Worm (Caenorhabditis elegans) whole organism, L1 larva: Measurements from ENCODE around the gene fbxa-29.

Source experiments
- C04F5.9 ChIP-seq: sonication (generic microtip); optimal IDR thresholded peaks from 2 replicates; lab custom pipeline; 2016; ENCODE audit warnings: missing genetic modification characterization, missing compliant biosample characterization
- blmp-1 ChIP-seq: fragments of 150-350 bp; optimal IDR thresholded peaks from 2 replicates; lab custom pipeline; 2014; ENCODE audit warnings: missing biosample characterization, missing genetic modification characterization
- ceh-82 ChIP-seq, 3 experiments: fragments of 150-350 bp in 1 of 3; sonication (generic microtip) in 2 of 3; optimal IDR thresholded peaks; 2 replicates each; lab custom pipeline; 2014 to 2017; ENCODE audit warnings: missing biosample characterization in 3 of 3, missing genetic modification characterization in 3 of 3
- ceh-90 ChIP-seq: sonication (generic microtip); optimal IDR thresholded peaks from 2 replicates; lab custom pipeline; 2016; ENCODE audit warnings: missing genetic modification characterization, missing compliant biosample characterization
- ces-1 ChIP-seq: fragments of 150-350 bp; optimal IDR thresholded peaks from 2 replicates; lab custom pipeline; 2014; ENCODE audit warnings: missing biosample characterization, missing genetic modification reagents, missing genetic modification characterization
- dpl-1 ChIP-seq, 3 experiments: fragments of 150-350 bp in 2 of 3; sonication (generic microtip) in 1 of 3; optimal IDR thresholded peaks; 2 replicates each; lab custom pipeline; 2014 to 2017; ENCODE audit warnings: missing biosample characterization in 3 of 3, missing genetic modification characterization in 3 of 3, missing genetic modification reagents in 3 of 3
- efl-1 ChIP-seq, 4 experiments: fragments of 150-350 bp; optimal IDR thresholded peaks in 3 of 4; peaks in 1 of 4; 1 replicate in 1 of 4; 2 replicates in 3 of 4; lab custom pipeline; 2014; ENCODE audit warnings: missing biosample characterization in 2 of 4, missing genetic modification characterization in 2 of 4, missing genetic modification reagents in 2 of 4
- egl-27 ChIP-seq, 2 experiments: fragments of 150-350 bp in 1 of 2; sonication (generic microtip); optimal IDR thresholded peaks; 3 replicates each; lab custom pipeline; 2017 to 2018; ENCODE audit warnings: missing biosample characterization in 2 of 2, missing genetic modification characterization in 2 of 2, missing genetic modification reagents in 2 of 2
- elt-2 ChIP-seq: sonication (generic microtip); optimal IDR thresholded peaks from 2 replicates; lab custom pipeline; 2016; ENCODE audit warnings: missing genetic modification characterization, mild to moderate bottlenecking, inconsistent platforms, missing compliant biosample characterization, missing genetic modification reagents
- elt-3 ChIP-seq, 6 experiments: fragments of 150-350 bp in 1 of 6; sonication (generic microtip); optimal IDR thresholded peaks; 2 replicates each; lab custom pipeline; 2017 to 2018; ENCODE audit warnings: missing biosample characterization in 6 of 6, missing genetic modification characterization in 6 of 6, inconsistent platforms in 1 of 6
- fkh-4 ChIP-seq: sonication (generic microtip); optimal IDR thresholded peaks from 2 replicates; lab custom pipeline; 2016; ENCODE audit warnings: missing compliant biosample characterization, missing genetic modification characterization, borderline replicate concordance
- fos-1 ChIP-seq: fragments of 150-350 bp; optimal IDR thresholded peaks from 2 replicates; lab custom pipeline; 2014; ENCODE audit warnings: missing biosample characterization, missing genetic modification characterization
- isw-1 ChIP-seq: fragments of 200-800 bp; sonication (Bioruptor generic); IDR thresholded peaks from 2 replicates; pipeline ENCODE4 v1.3.6; 2022; ENCODE audit warnings: missing genetic modification characterization, missing compliant biosample characterization
- jun-1 ChIP-seq: fragments of 150-350 bp; optimal IDR thresholded peaks from 2 replicates; lab custom pipeline; 2014; ENCODE audit warnings: missing biosample characterization, missing genetic modification reagents, missing genetic modification characterization
- lin-13 ChIP-seq: fragments of 150-350 bp; optimal IDR thresholded peaks from 2 replicates; lab custom pipeline; 2014; ENCODE audit warnings: missing biosample characterization, missing genetic modification reagents, missing genetic modification characterization
- lin-14 ChIP-seq: fragments of 200-800 bp; sonication (Bioruptor generic); optimal IDR thresholded peaks from 2 replicates; lab custom pipeline; 2018; ENCODE audit warnings: mild to moderate bottlenecking, missing genetic modification characterization, moderate library complexity, missing compliant biosample characterization
- lin-35 ChIP-seq, 2 experiments: fragments of 150-350 bp; optimal IDR thresholded peaks; 2 replicates each; lab custom pipeline; 2014; ENCODE audit warnings: missing biosample characterization in 2 of 2, missing genetic modification characterization in 2 of 2, missing genetic modification reagents in 2 of 2
- lsy-2 ChIP-seq, 2 experiments: fragments of 150-350 bp; optimal IDR thresholded peaks; 2 replicates each; lab custom pipeline; 2014; ENCODE audit warnings: missing biosample characterization in 2 of 2, missing genetic modification characterization in 2 of 2
- mdl-1 ChIP-seq, 2 experiments: fragments of 150-350 bp; optimal IDR thresholded peaks; 2 replicates each; lab custom pipeline; 2014 to 2017; ENCODE audit warnings: missing biosample characterization in 2 of 2, missing genetic modification characterization in 2 of 2, inconsistent platforms in 1 of 2
- nhr-11 ChIP-seq: fragments of 150-350 bp; optimal IDR thresholded peaks from 2 replicates; lab custom pipeline; 2014; ENCODE audit warnings: missing biosample characterization, missing genetic modification characterization
- nhr-12 ChIP-seq: sonication (generic microtip); optimal IDR thresholded peaks from 2 replicates; lab custom pipeline; 2017; ENCODE audit warnings: missing biosample characterization, missing genetic modification characterization
- nhr-47 ChIP-seq: sonication (generic microtip); optimal IDR thresholded peaks from 2 replicates; lab custom pipeline; 2016; ENCODE audit warnings: mild to moderate bottlenecking, missing genetic modification characterization, moderate library complexity, missing compliant biosample characterization
- nhr-71 ChIP-seq: sonication (generic microtip); optimal IDR thresholded peaks from 2 replicates; lab custom pipeline; 2016; ENCODE audit warnings: mild to moderate bottlenecking, missing genetic modification characterization, moderate library complexity, missing compliant biosample characterization
- nhr-85 ChIP-seq: sonication (generic microtip); peaks from one replicate; lab custom pipeline; 2016; ENCODE audit warnings: missing genetic modification characterization, inconsistent platforms, missing compliant biosample characterization
- nhr-90 ChIP-seq: sonication (generic microtip); optimal IDR thresholded peaks from 2 replicates; lab custom pipeline; 2016; ENCODE audit warnings: mild to moderate bottlenecking, missing genetic modification characterization, missing compliant biosample characterization; ENCODE audit not compliant: poor library complexity
- pag-3 ChIP-seq: sonication (generic microtip); optimal IDR thresholded peaks from 2 replicates; lab custom pipeline; 2017; ENCODE audit warnings: missing genetic modification characterization, mild to moderate bottlenecking, missing compliant biosample characterization, antibody characterized with exemption, borderline replicate concordance; ENCODE audit not compliant: insufficient read depth
- skn-1 ChIP-seq: fragments of 150-350 bp; optimal IDR thresholded peaks from 2 replicates; lab custom pipeline; 2014; ENCODE audit warnings: missing biosample characterization, missing genetic modification characterization
- snpc-4 ChIP-seq: fragments of 150-350 bp; optimal IDR thresholded peaks from 2 replicates; lab custom pipeline; 2014; ENCODE audit warnings: missing biosample characterization, missing genetic modification characterization
- snu-23 ChIP-seq: sonication (generic microtip); optimal IDR thresholded peaks from 2 replicates; lab custom pipeline; 2016; ENCODE audit warnings: missing genetic modification characterization, missing compliant biosample characterization
- sup-37 ChIP-seq: fragments of 200-800 bp; sonication (Bioruptor generic); optimal IDR thresholded peaks from 2 replicates; lab custom pipeline; 2018; ENCODE audit warnings: mild to moderate bottlenecking, missing genetic modification characterization, missing compliant biosample characterization
- swsn-7 ChIP-seq: sonication (generic microtip); optimal IDR thresholded peaks from 2 replicates; lab custom pipeline; 2016; ENCODE audit warnings: missing genetic modification characterization, missing compliant biosample characterization
- unc-98 ChIP-seq: fragments of 200-800 bp; sonication (Bioruptor generic); IDR thresholded peaks from 2 replicates; pipeline ENCODE4 v1.3.6; 2022; ENCODE audit warnings: missing genetic modification characterization, missing compliant biosample characterization
- zip-4 ChIP-seq: fragments of 200-800 bp; sonication (Bioruptor generic); optimal IDR thresholded peaks from 2 replicates; lab custom pipeline; 2018; ENCODE audit warnings: mild to moderate bottlenecking, missing genetic modification characterization, moderate library complexity, missing compliant biosample characterization

The fbxa-29 gene

DNA sequence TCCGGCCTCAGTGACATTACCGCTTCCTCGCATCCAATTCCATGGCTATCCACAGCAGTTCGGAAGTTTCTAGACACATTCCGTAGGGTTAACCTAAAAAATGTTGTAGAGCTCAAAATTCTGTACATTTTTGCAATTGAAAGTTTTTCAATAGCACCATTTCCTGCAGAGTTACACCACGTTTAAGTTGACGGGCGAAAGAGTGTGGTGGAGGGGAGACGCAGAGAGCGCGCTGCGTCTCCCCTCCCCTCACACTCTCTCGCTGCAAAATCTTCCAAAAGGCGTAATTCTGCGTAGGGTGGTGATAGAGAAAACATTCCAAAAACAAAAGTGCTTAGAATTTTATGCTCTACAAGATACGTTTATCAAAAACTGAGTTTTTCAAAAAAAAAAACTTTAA lies 25.2 kb downstream of the fbxa-29 start:
- TF ChIP-seq nhr-12 (tag; lab: Kevin White, UChicago) (no peak), elt-3 (tag; optimal IDR thresholded peaks at IDR 0.05; lab: Kevin White, UChicago) (no peak), nhr-85 (tag; lab: Kevin White, UChicago) (peak; percentile 59)

ce11 chrIII:1243199-1243598 lies 30.3 kb downstream of the fbxa-29 start, which contains the start of gene fbxa-63:
Gene fbxa-63 (plus strand): TSS chrIII:1243508.
- TF ChIP-seq elt-3 (tag; optimal IDR thresholded peaks at IDR 0.05; lab: Kevin White, UChicago) (peak in 1 of 6 experiments; percentile 19), lin-35 (GFP tag; optimal IDR thresholded peaks at IDR 0.05; lab: Kevin White, UChicago) (peak; percentile 26 to 47), efl-1 (optimal IDR thresholded peaks at IDR 0.05; lab: Kevin White, UChicago) (peak; percentile 49 to 64), efl-1 (GFP tag; optimal IDR thresholded peaks at IDR 0.05 in 1 of 2; lab: Kevin White, UChicago) (peak; percentile 26 to 92), zip-4 (GFP tag; lab: Kevin White, UChicago) (peak; percentile 2), mdl-1 (tag; optimal IDR thresholded peaks at IDR 0.05; lab: Kevin White, UChicago) (peak in 1 of 2 experiments; percentile 26), jun-1 (tag; lab: Kevin White, UChicago) (peak; percentile 28), isw-1 (GFP tag; lab: Robert Waterston, UW) (no peak), nhr-90 (tag; lab: Kevin White, UChicago) (no peak), ceh-82 (tag; optimal IDR thresholded peaks at IDR 0.05; lab: Kevin White, UChicago) (peak in 1 of 3 experiments; percentile 35), dpl-1 (GFP tag; optimal IDR thresholded peaks at IDR 0.05; lab: Kevin White, UChicago) (peak in 2 of 3 experiments; percentile 7 to 21), unc-98 (no peak), lin-13 (peak; percentile 20), nhr-47 (tag; lab: Kevin White, UChicago) (peak; percentile 37), egl-27 (tag; optimal IDR thresholded peaks at IDR 0.05; lab: Kevin White, UChicago) (no peak), nhr-85 (tag; lab: Kevin White, UChicago) (no peak), lsy-2 (tag; optimal IDR thresholded peaks at IDR 0.05; lab: Kevin White, UChicago) (peak; percentile 30 to 64), nhr-71 (tag; lab: Kevin White, UChicago) (peak; percentile 42), skn-1 (tag; lab: Kevin White, UChicago) (peak; percentile 81), lin-14 (GFP tag; lab: Kevin White, UChicago) (peak; percentile 61), snpc-4 (no peak), snu-23 (GFP tag; lab: Kevin White, UChicago) (peak; percentile 27), swsn-7 (tag; lab: Kevin White, UChicago) (peak; percentile 10), elt-2 (tag; lab: Kevin White, UChicago) (no peak), nhr-11 (tag; lab: Kevin White, UChicago) (peak; percentile 15), pag-3 (tag; lab: Kevin White, UChicago) (no peak)

DNA sequence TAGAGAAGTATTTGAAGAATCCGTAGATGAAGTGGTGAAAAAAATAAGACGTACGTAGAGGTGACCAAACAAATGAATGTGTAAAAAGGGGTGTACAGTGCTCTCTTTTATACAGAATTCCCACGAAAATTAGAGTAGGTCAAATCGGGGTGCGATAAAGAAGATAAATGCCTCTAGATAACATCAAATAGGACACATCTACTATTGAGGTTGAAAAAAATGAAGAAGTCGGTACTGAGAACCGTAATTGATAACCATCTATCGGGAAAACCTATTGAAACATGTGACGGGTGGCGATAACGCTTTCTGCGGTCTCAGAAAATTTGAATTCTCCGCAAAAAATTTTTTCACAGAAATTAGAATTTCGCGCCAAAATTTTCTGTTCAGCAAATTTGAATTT lies 34.8 kb downstream of the fbxa-29 start, which contains the start of gene fbxa-61:
Gene fbxa-61, plus strand, starts transcription at position 345 of the 400 bp plus-strand sequence.
- TF ChIP-seq nhr-85 (tag; lab: Kevin White, UChicago), result peak; percentile 67
- TF ChIP-seq ces-1 (GFP tag; lab: Kevin White, UChicago), result no peak
- TF ChIP-seq, all 84 proteins: peak for 1

DNA sequence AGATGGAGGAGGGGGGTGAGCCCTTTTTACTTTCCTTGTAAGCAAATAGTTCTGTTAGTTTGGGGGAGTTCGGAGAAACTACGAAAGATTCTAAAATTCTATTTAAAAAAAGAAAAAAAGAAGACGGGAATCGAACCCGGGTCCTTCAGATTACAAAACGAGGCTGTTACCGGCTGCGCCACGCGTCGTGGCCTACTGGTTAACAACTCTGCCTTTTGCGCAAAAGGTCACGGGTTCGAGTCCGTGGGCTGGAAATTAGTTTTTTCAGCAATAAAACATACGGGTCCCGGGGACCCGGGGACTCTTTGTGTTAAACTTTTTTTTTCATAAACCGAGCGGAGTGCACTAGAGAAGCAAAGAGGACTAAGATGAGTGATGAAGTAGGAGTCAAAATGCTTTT lies 42.3 kb downstream of the fbxa-29 start:
- TF ChIP-seq elt-3 (tag; optimal IDR thresholded peaks at IDR 0.05; lab: Kevin White, UChicago) (no peak), zip-4 (GFP tag; lab: Kevin White, UChicago) (no peak), blmp-1 (tag; lab: Kevin White, UChicago) (no peak), C04F5.9 (tag; lab: Kevin White, UChicago) (no peak), fos-1 (tag; lab: Kevin White, UChicago) (no peak), fkh-4 (tag; lab: Kevin White, UChicago) (no peak), sup-37 (no peak), dpl-1 (GFP tag; optimal IDR thresholded peaks at IDR 0.05; lab: Kevin White, UChicago) (no peak), ceh-90 (tag; lab: Kevin White, UChicago) (no peak)
